Fruit fly (Drosophila melanogaster) whole organism, embryonic: ENCODE data around the gene prt.
A peak's percentile ranks its signal among the peaks of the same experiment; 100 is the strongest.

Experiments
- Adf1 ChIP-seq: fragments of 200-800 bp; sonication (Bioruptor generic); IDR thresholded peaks from 2 replicates; pipeline ENCODE4 v1.3.6; 2022; ENCODE audit warnings: missing biosample characterization, missing genetic modification characterization
- Asciz ChIP-seq: fragments of 200-800 bp; sonication (Bioruptor generic); optimal IDR thresholded peaks from 2 replicates; lab custom pipeline; 2017; ENCODE audit warnings: missing biosample characterization, mild to moderate bottlenecking, missing genetic modification characterization, missing genetic modification reagents
- CG10209 ChIP-seq: fragments of 200-800 bp; sonication (Bioruptor generic); optimal IDR thresholded peaks from 3 replicates; lab custom pipeline; 2017; ENCODE audit warnings: missing biosample characterization, mild to moderate bottlenecking, missing genetic modification characterization, missing genetic modification reagents
- CG10959 ChIP-seq: fragments of 200-800 bp; sonication (Bioruptor generic); IDR thresholded peaks from 2 replicates; pipeline ENCODE4 v1.3.6; 2022; ENCODE audit warnings: missing biosample characterization, missing genetic modification characterization
- CG12391 ChIP-seq: fragments of 200-800 bp; sonication (Bioruptor generic); optimal IDR thresholded peaks from 3 replicates; lab custom pipeline; 2018; ENCODE audit warnings: missing biosample characterization, mild to moderate bottlenecking, missing genetic modification characterization, moderate library complexity
- CG13296 ChIP-seq: fragments of 200-800 bp; sonication (Bioruptor generic); optimal IDR thresholded peaks from 3 replicates; lab custom pipeline; 2018; ENCODE audit warnings: missing biosample characterization, mild to moderate bottlenecking, missing genetic modification characterization
- CG14860 ChIP-seq: fragments of 200-800 bp; sonication (Bioruptor generic); IDR thresholded peaks from 3 replicates; pipeline ENCODE4 v1.3.6; 2022; ENCODE audit warnings: missing biosample characterization, missing genetic modification characterization; ENCODE audit not compliant: partially characterized antibody
- CG18011 ChIP-seq: fragments of 200-800 bp; sonication (Bioruptor generic); optimal IDR thresholded peaks from 2 replicates; lab custom pipeline; 2017; ENCODE audit warnings: missing biosample characterization, missing genetic modification characterization, mild to moderate bottlenecking, moderate library complexity, missing genotype
- CG1832 ChIP-seq: fragments of 200-800 bp; sonication (Bioruptor generic); optimal IDR thresholded peaks from 2 replicates; lab custom pipeline; 2017; ENCODE audit warnings: missing biosample characterization, mild to moderate bottlenecking, missing genetic modification characterization, inconsistent platforms
- CG2678 ChIP-seq: fragments of 200-800 bp; sonication (Bioruptor generic); optimal IDR thresholded peaks from 3 replicates; lab custom pipeline; 2019; ENCODE audit warnings: missing biosample characterization, mild to moderate bottlenecking, missing genetic modification characterization, moderate library complexity
- CG3163 ChIP-seq: fragments of 200-800 bp; sonication (Bioruptor generic); optimal IDR thresholded peaks from 3 replicates; lab custom pipeline; 2016; ENCODE audit warnings: missing biosample characterization, missing genetic modification characterization
- CG33213 ChIP-seq: fragments of 200-800 bp; sonication (Bioruptor generic); optimal IDR thresholded peaks from 3 replicates; lab custom pipeline; 2016; ENCODE audit warnings: missing biosample characterization, missing genetic modification characterization
- CG33557 ChIP-seq: fragments of 200-800 bp; sonication (Bioruptor generic); optimal IDR thresholded peaks from 2 replicates; lab custom pipeline; 2019; ENCODE audit warnings: missing biosample characterization, mild to moderate bottlenecking, missing genetic modification characterization, moderate library complexity
- CG3847 ChIP-seq: fragments of 200-800 bp; sonication (Bioruptor generic); IDR thresholded peaks from 2 replicates; pipeline ENCODE4 v1.3.6; 2022; ENCODE audit warnings: missing biosample characterization, missing genetic modification characterization
- CG43689 ChIP-seq: fragments of 200-800 bp; sonication (Bioruptor generic); IDR thresholded peaks from 2 replicates; pipeline ENCODE4 v1.3.6; 2022; ENCODE audit warnings: missing biosample characterization, missing genetic modification characterization
- CG4404 ChIP-seq: fragments of 200-800 bp; sonication (Bioruptor generic); IDR thresholded peaks from 2 replicates; pipeline ENCODE4 v1.3.6; 2022; ENCODE audit warnings: missing biosample characterization, missing genetic modification characterization
- CG5953 ChIP-seq: fragments of 200-800 bp; sonication (Bioruptor generic); IDR thresholded peaks from 2 replicates; pipeline ENCODE4 v1.3.6; 2022; ENCODE audit warnings: missing biosample characterization, missing genetic modification characterization
- CG6689 ChIP-seq: fragments of 200-800 bp; sonication (Bioruptor generic); IDR thresholded peaks from 2 replicates; pipeline ENCODE4 v1.3.6; 2022; ENCODE audit warnings: missing biosample characterization, missing genetic modification characterization
- CG7556 ChIP-seq: fragments of 200-800 bp; sonication (Bioruptor generic); optimal IDR thresholded peaks from 2 replicates; lab custom pipeline; 2017; ENCODE audit warnings: missing biosample characterization, mild to moderate bottlenecking, missing genetic modification characterization
- CG7745 ChIP-seq: fragments of 200-800 bp; sonication (Bioruptor generic); optimal IDR thresholded peaks from 2 replicates; lab custom pipeline; 2018; ENCODE audit warnings: missing biosample characterization, mild to moderate bottlenecking, missing genetic modification characterization, moderate library complexity
- CG8388 ChIP-seq: fragments of 200-800 bp; sonication (Bioruptor generic); optimal IDR thresholded peaks from 2 replicates; lab custom pipeline; 2019; ENCODE audit warnings: missing biosample characterization, mild to moderate bottlenecking, missing genetic modification characterization, moderate library complexity
- CG8765 ChIP-seq: fragments of 200-800 bp; sonication (Bioruptor generic); IDR thresholded peaks from 2 replicates; pipeline ENCODE4 v1.3.6; 2022; ENCODE audit warnings: missing biosample characterization, missing genetic modification characterization
- CG8944 ChIP-seq: fragments of 200-800 bp; sonication (Bioruptor generic); optimal IDR thresholded peaks from 3 replicates; lab custom pipeline; 2016; ENCODE audit warnings: missing biosample characterization, missing genetic modification characterization
- D19A ChIP-seq: fragments of 200-800 bp; optimal IDR thresholded peaks from 3 replicates; lab custom pipeline; 2019; ENCODE audit warnings: missing biosample characterization, mild to moderate bottlenecking, missing genetic modification characterization, moderate library complexity
- Fer2 ChIP-seq: fragments of 200-800 bp; sonication (Bioruptor generic); optimal IDR thresholded peaks from 2 replicates; lab custom pipeline; 2018; ENCODE audit warnings: missing biosample characterization, mild to moderate bottlenecking, missing genetic modification characterization, moderate library complexity
- Gug ChIP-seq: fragments of 200-800 bp; sonication (Bioruptor generic); IDR thresholded peaks from 4 replicates; pipeline ENCODE4 v1.3.6; 2022; ENCODE audit warnings: missing biosample characterization, missing genetic modification characterization
- HLH3B ChIP-seq: fragments of 200-800 bp; sonication (Bioruptor generic); IDR thresholded peaks from 2 replicates; pipeline ENCODE4 v1.3.6; 2022; ENCODE audit warnings: missing biosample characterization, missing genetic modification characterization
- HmgD ChIP-seq: fragments of 200-800 bp; sonication (Bioruptor generic); optimal IDR thresholded peaks from 3 replicates; lab custom pipeline; 2016; ENCODE audit warnings: missing biosample characterization, missing genetic modification characterization
- Med ChIP-seq: fragments of 200-800 bp; sonication (Bioruptor generic); peaks from one replicate; lab custom pipeline; 2016; ENCODE audit warnings: missing biosample characterization, missing genetic modification characterization, mild to moderate bottlenecking, inconsistent platforms, moderate library complexity
- Sox100B ChIP-seq: fragments of 200-800 bp; sonication (Bioruptor generic); optimal IDR thresholded peaks from 3 replicates; lab custom pipeline; 2018; ENCODE audit warnings: missing biosample characterization, mild to moderate bottlenecking, missing genetic modification characterization
- ac ChIP-seq: fragments of 200-800 bp; sonication (Bioruptor generic); optimal IDR thresholded peaks from 3 replicates; lab custom pipeline; 2017; ENCODE audit warnings: missing biosample characterization, mild to moderate bottlenecking, missing genetic modification characterization
- ash1 ChIP-seq: fragments of 200-800 bp; sonication (Bioruptor generic); optimal IDR thresholded peaks from 2 replicates; lab custom pipeline; 2018; ENCODE audit warnings: missing biosample characterization, mild to moderate bottlenecking, missing genetic modification characterization
- da ChIP-seq: fragments of 200-800 bp; sonication (Bioruptor generic); optimal IDR thresholded peaks from 2 replicates; lab custom pipeline; 2016; ENCODE audit warnings: missing biosample characterization, missing genetic modification characterization
- gem ChIP-seq: fragments of 200-800 bp; sonication (Bioruptor generic); optimal IDR thresholded peaks from 2 replicates; lab custom pipeline; 2019; ENCODE audit warnings: missing biosample characterization, mild to moderate bottlenecking, missing genetic modification characterization, moderate library complexity
- ken ChIP-seq: fragments of 200-800 bp; sonication (Bioruptor generic); IDR thresholded peaks from 3 replicates; pipeline ENCODE4 v1.3.6; 2022; ENCODE audit warnings: missing biosample characterization, missing genetic modification characterization
- mam ChIP-seq: fragments of 200-800 bp; sonication (Bioruptor generic); optimal IDR thresholded peaks from 3 replicates; lab custom pipeline; 2016; ENCODE audit warnings: missing biosample characterization, missing genetic modification characterization
- mirr ChIP-seq: fragments of 200-800 bp; sonication (Bioruptor generic); optimal IDR thresholded peaks from 3 replicates; lab custom pipeline; 2018; ENCODE audit warnings: missing biosample characterization, mild to moderate bottlenecking, missing genetic modification characterization
- nmo ChIP-seq: fragments of 200-800 bp; sonication (Bioruptor generic); optimal IDR thresholded peaks from 2 replicates; lab custom pipeline; 2018; ENCODE audit warnings: missing biosample characterization, mild to moderate bottlenecking, missing genetic modification characterization, moderate library complexity
- phol ChIP-seq: fragments of 200-800 bp; sonication (Bioruptor generic); optimal IDR thresholded peaks from 3 replicates; lab custom pipeline; 2018; ENCODE audit warnings: missing biosample characterization, mild to moderate bottlenecking, missing genetic modification characterization, moderate library complexity
- prd ChIP-seq, 3 experiments: fragments of >200 bp in 2 of 3; fragments of 200-800 bp in 1 of 3; sonication (Bioruptor generic) in 1 of 3; optimal IDR thresholded peaks in 2 of 3; IDR thresholded peaks in 1 of 3; 2 replicates in 2 of 3; 3 replicates in 1 of 3; pipeline versions ENCODE4 v1.3.6 to Lab custom; 2017 to 2022; ENCODE audit warnings: missing biosample characterization in 1 of 3, missing genetic modification characterization in 1 of 3
- salm ChIP-seq: fragments of 200-800 bp; sonication (Bioruptor generic); optimal IDR thresholded peaks from 2 replicates; lab custom pipeline; 2018; ENCODE audit warnings: missing biosample characterization, mild to moderate bottlenecking, missing genetic modification characterization
- scrt ChIP-seq: fragments of 200-800 bp; sonication (Bioruptor generic); optimal IDR thresholded peaks from 2 replicates; lab custom pipeline; 2018; ENCODE audit warnings: missing biosample characterization, mild to moderate bottlenecking, missing genetic modification characterization, moderate library complexity
- sqz ChIP-seq: fragments of 200-800 bp; sonication (Bioruptor generic); optimal IDR thresholded peaks from 3 replicates; lab custom pipeline; 2018; ENCODE audit warnings: missing biosample characterization, mild to moderate bottlenecking, missing genetic modification characterization
- tgo ChIP-seq: fragments of 200-800 bp; sonication (Bioruptor generic); IDR thresholded peaks from 3 replicates; pipeline ENCODE4 v1.3.6; 2022; ENCODE audit warnings: missing biosample characterization, missing genetic modification characterization
- toy ChIP-seq: fragments of 200-800 bp; sonication (Bioruptor generic); IDR thresholded peaks from 2 replicates; pipeline ENCODE4 v1.3.6; 2022; ENCODE audit warnings: missing biosample characterization, missing genetic modification characterization
- unc-4 ChIP-seq: fragments of 200-800 bp; sonication (Bioruptor generic); IDR thresholded peaks from 2 replicates; pipeline ENCODE4 v1.3.6; 2022; ENCODE audit warnings: missing biosample characterization, missing genetic modification characterization; ENCODE audit not compliant: partially characterized antibody
- z ChIP-seq: fragments of 200-800 bp; sonication (Bioruptor generic); IDR thresholded peaks from 3 replicates; pipeline ENCODE4 v1.3.6; 2022; ENCODE audit warnings: missing biosample characterization, missing genetic modification characterization
- zf30C ChIP-seq: fragments of 200-800 bp; sonication (Bioruptor generic); optimal IDR thresholded peaks from 3 replicates; lab custom pipeline; 2018; ENCODE audit warnings: missing biosample characterization, mild to moderate bottlenecking, missing genetic modification characterization

The prt gene

DNA sequence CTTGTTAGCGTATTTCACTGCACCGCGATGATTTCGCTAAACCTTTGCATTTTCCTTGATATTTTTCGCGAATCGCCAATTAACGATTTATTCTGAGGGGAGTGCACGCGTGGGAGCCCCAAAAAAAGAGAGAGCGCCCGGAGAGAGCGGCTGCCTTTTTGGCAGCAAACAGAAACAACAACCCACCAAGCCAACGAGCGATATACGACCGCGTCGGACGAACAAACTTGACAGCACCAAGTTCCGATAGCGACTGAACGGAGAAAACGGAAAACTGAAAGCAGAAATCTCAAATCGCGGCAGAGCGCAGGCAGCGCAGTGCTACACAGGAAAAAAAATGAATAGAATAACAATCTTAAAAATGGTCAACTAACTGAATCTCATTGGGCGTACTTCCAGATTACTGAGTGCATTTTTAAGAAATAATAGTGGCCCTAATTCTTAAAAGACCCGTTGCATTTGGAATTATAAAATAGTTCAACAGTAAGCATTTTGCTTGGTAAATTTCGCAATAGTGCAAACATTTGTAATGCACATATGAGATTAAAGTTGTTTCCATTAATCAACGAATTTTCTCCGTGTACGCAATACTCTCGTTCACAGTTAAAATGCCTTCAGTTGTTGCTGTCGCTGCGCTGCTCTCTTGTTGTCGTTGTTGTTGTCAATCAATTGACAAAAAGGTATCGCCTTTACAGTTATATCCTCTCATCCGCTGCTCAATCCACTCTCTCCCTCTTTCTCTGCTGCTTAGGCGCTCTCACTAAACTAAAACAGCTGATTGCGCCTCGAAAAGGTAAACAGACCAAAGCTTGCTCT lies 29.2 kb downstream of the prt start, which contains the start of gene CG31145 (continued):
- TF ChIP-seq tgo (GFP tag; lab: Robert Waterston, UW) (peak; percentile 99), toy (GFP tag; lab: Robert Waterston, UW) (peak; percentile 97), CG13296 (GFP tag; lab: Kevin White, UChicago) (peak; percentile 99), Med (GFP tag; lab: Kevin White, UChicago) (peak; percentile 100), nmo (peak; percentile 100), Adf1 (GFP tag; lab: Robert Waterston, UW) (peak; percentile 97), CG1832 (GFP tag; lab: Kevin White, UChicago) (no peak), ken (GFP tag; lab: Robert Waterston, UW) (peak; percentile 99), CG3847 (peak; percentile 99), CG7745 (tag; lab: Kevin White, UChicago) (peak; percentile 37), scrt (peak; percentile 99), phol (tag; lab: Kevin White, UChicago) (peak; percentile 99), Gug (GFP tag; lab: Robert Waterston, UW) (peak; percentile 98), Asciz (GFP tag; lab: Kevin White, UChicago) (peak; percentile 100), CG4404 (GFP tag; lab: Robert Waterston, UW) (peak; percentile 98), HLH3B (GFP tag; lab: Robert Waterston, UW) (peak; percentile 99), salm (tag; lab: Kevin White, UChicago) (peak; percentile 99), HmgD (peak; percentile 99), CG12391 (tag; lab: Kevin White, UChicago) (peak; percentile 100), CG8765 (GFP tag; lab: Robert Waterston, UW) (peak; percentile 93), Sox100B (peak; percentile 100), CG5953 (peak; percentile 98), CG2678 (tag; lab: Kevin White, UChicago) (peak; percentile 100), gem (tag; lab: Kevin White, UChicago) (peak; percentile 100), CG14860 (no peak), sqz (peak; percentile 99), CG43689 (GFP tag; lab: Robert Waterston, UW) (peak; percentile 96), da (GFP tag; lab: Kevin White, UChicago) (peak; percentile 99), CG18011 (peak; percentile 94), z (GFP tag; lab: Robert Waterston, UW) (peak; percentile 73; the same call in 2 of the 3 replicates), CG33213 (GFP tag; lab: Kevin White, UChicago) (peak; percentile 99), D19A (peak; percentile 98), CG10209 (GFP tag; lab: Kevin White, UChicago) (peak; percentile 100), unc-4 (GFP tag; lab: Robert Waterston, UW) (0 out of 2 replicates have a peak, but pooled peaks have one; percentile 15), CG8388 (peak; percentile 99), ash1 (GFP tag; lab: Kevin White, UChicago) (peak; percentile 82), CG6689 (GFP tag; lab: Robert Waterston, UW) (peak; percentile 99), CG10959 (peak; percentile 95), prd (optimal IDR thresholded peaks at IDR 0.05; lab: Kevin White, UChicago) (no peak), prd (GFP tag; IDR thresholded peaks at IDR 0.05; lab: Robert Waterston, UW) (peak; percentile 99), CG8944 (peak; percentile 99), zf30C (GFP tag; lab: Kevin White, UChicago) (peak; percentile 95), Fer2 (tag; lab: Kevin White, UChicago) (peak; percentile 99), CG33557 (peak; percentile 87), CG7556 (peak; percentile 100), ac (GFP tag; lab: Kevin White, UChicago) (peak; percentile 96), mirr (GFP tag; lab: Kevin White, UChicago) (peak; percentile 97), CG3163 (GFP tag; lab: Kevin White, UChicago) (peak; percentile 95), mam (GFP tag; lab: Kevin White, UChicago) (peak; percentile 100)
